Fruit fly (Drosophila melanogaster): Measurements from ENCODE around the gene Abp1.

Gene Abp1

dm6 chr3L:13476070-13476469 is 10.0 kb downstream of the Abp1 start (continued):
- TF ChIP-seq Stat92E (GFP tag; optimal IDR thresholded peaks at IDR 0.05) (no peak), danr (GFP tag; IDR thresholded peaks at IDR 0.05) (no peak), CG17359 (tag; optimal IDR thresholded peaks at IDR 0.05) (no peak), grau (tag; optimal IDR thresholded peaks at IDR 0.05) (no peak), CG17568 (GFP tag; optimal IDR thresholded peaks at IDR 0.05) (no peak), CG3407 (GFP tag; optimal IDR thresholded peaks at IDR 0.05) (no peak), Dad (GFP tag; optimal IDR thresholded peaks at IDR 0.05) (no peak), CG11504 (tag; optimal IDR thresholded peaks at IDR 0.05) (peak; percentile 60), slbo (GFP tag; IDR thresholded peaks at IDR 0.05) (peak; percentile 15; the same call in 1 of the 2 replicates), Oaz (GFP tag; IDR thresholded peaks at IDR 0.05) (no peak), usp (GFP tag; optimal IDR thresholded peaks at IDR 0.05) (no peak), D19B (GFP tag; optimal IDR thresholded peaks at IDR 0.05) (no peak), CG16815 (GFP tag; optimal IDR thresholded peaks at IDR 0.05) (no peak), Sox100B (GFP tag; optimal IDR thresholded peaks at IDR 0.05) (peak; percentile 27), sc (optimal IDR thresholded peaks at IDR 0.05) (no peak), sc (GFP tag; optimal IDR thresholded peaks at IDR 0.05) (no peak), CG6689 (GFP tag; IDR thresholded peaks at IDR 0.05) (peak; percentile 36), CG9609 (GFP tag; optimal IDR thresholded peaks at IDR 0.05) (no peak), CG10565 (GFP tag; optimal IDR thresholded peaks at IDR 0.05) (no peak), CG16863 (GFP tag; optimal IDR thresholded peaks at IDR 0.05) (no peak), CG43689 (GFP tag; IDR thresholded peaks at IDR 0.05) (no peak), CG11696 (GFP tag; IDR thresholded peaks at IDR 0.05) (peak; percentile 69), tap (tag; optimal IDR thresholded peaks at IDR 0.05) (peak; percentile 37), CG17186 (GFP tag; optimal IDR thresholded peaks at IDR 0.05) (no peak), CG12299 (tag; optimal IDR thresholded peaks at IDR 0.05) (no peak), hbn (GFP tag; IDR thresholded peaks at IDR 0.05; ENCODE audit: partially characterized antibody) (no peak), en (GFP tag; optimal IDR thresholded peaks at IDR 0.05) (no peak), prd (optimal IDR thresholded peaks at IDR 0.05) (no peak), prd (GFP tag; IDR thresholded peaks at IDR 0.05) (peak; percentile 10; the same call in 1 of the 3 replicates), dimm (GFP tag; IDR thresholded peaks at IDR 0.05) (no peak), CG8924 (tag; optimal IDR thresholded peaks at IDR 0.05) (no peak), CG16813 (GFP tag; IDR thresholded peaks at IDR 0.05; ENCODE audit: partially characterized antibody) (no peak), HLH4C (GFP tag; IDR thresholded peaks at IDR 0.05; ENCODE audit: partially characterized antibody) (no peak), HmgZ (tag; optimal IDR thresholded peaks at IDR 0.05) (no peak), ash1 (GFP tag; optimal IDR thresholded peaks at IDR 0.05) (no peak), Taf1 (GFP tag; IDR thresholded peaks at IDR 0.05) (no peak; the same call in 1 of the 2 replicates), tgo (GFP tag; IDR thresholded peaks at IDR 0.05) (peak; percentile 27; the same call in 1 of the 3 replicates), insv (GFP tag; optimal IDR thresholded peaks at IDR 0.05) (no peak), Lim3 (GFP tag; IDR thresholded peaks at IDR 0.05) (no peak), CG7357 (GFP tag; IDR thresholded peaks at IDR 0.05) (no peak), CG17829 (tag; optimal IDR thresholded peaks at IDR 0.05) (no peak), unpg (GFP tag; optimal IDR thresholded peaks at IDR 0.05) (no peak), sens (GFP tag) (no peak), Dp (GFP tag; optimal IDR thresholded peaks at IDR 0.05) (no peak), zen (tag; optimal IDR thresholded peaks at IDR 0.05) (no peak), Bteb2 (GFP tag; optimal IDR thresholded peaks at IDR 0.05) (no peak), sr (GFP tag; IDR thresholded peaks at IDR 0.05) (0 out of 3 replicates have a peak, but pooled peaks have one; percentile 47), CG7271 (tag; optimal IDR thresholded peaks at IDR 0.05) (no peak), so (GFP tag; IDR thresholded peaks at IDR 0.05) (0 out of 3 replicates have a peak, but pooled peaks have one; percentile 32), CG8944 (GFP tag; optimal IDR thresholded peaks at IDR 0.05) (no peak), CG13424 (tag; optimal IDR thresholded peaks at IDR 0.05) (no peak), CG18599 (GFP tag; optimal IDR thresholded peaks at IDR 0.05) (no peak)

Data from whole organism, embryonic.